Fruit fly (Drosophila melanogaster) whole organism, wandering third instar larva: Measurements from ENCODE around the gene intr.
A peak's percentile ranks its signal among the peaks of the same experiment; 100 is the strongest.

Experiments used
- Abd-B ChIP-seq: fragments of >200 bp; optimal IDR thresholded peaks from 2 replicates; lab custom pipeline; 2017; ENCODE audit warnings: missing biosample characterization, missing genetic modification characterization
- CG32264 ChIP-seq: fragments of 200-800 bp; sonication (Bioruptor generic); optimal IDR thresholded peaks from 2 replicates; lab custom pipeline; 2016; ENCODE audit warnings: missing biosample characterization, missing genetic modification characterization
- CG9705 ChIP-seq: fragments of 200-800 bp; sonication (Bioruptor generic); optimal IDR thresholded peaks from 2 replicates; lab custom pipeline; 2018; ENCODE audit warnings: missing biosample characterization, mild to moderate bottlenecking, missing genetic modification characterization
- Dfd ChIP-seq: fragments of >200 bp; optimal IDR thresholded peaks from 2 replicates; lab custom pipeline; 2017; ENCODE audit warnings: missing biosample characterization, missing genetic modification characterization
- Dif ChIP-seq: fragments of 200-275, 200-300 bp; sonication (Bioruptor generic); optimal IDR thresholded peaks from 2 replicates; lab custom pipeline; 2018; ENCODE audit warnings: missing biosample characterization, missing genetic modification characterization; ENCODE audit not compliant: partially characterized antibody
- GATAd ChIP-seq: sonication (Bioruptor generic); optimal IDR thresholded peaks from 2 replicates; lab custom pipeline; 2016; ENCODE audit warnings: missing biosample characterization, missing genetic modification characterization
- HLH106 ChIP-seq: fragments of 200-800 bp; optimal IDR thresholded peaks from 3 replicates; lab custom pipeline; 2019; ENCODE audit warnings: missing biosample characterization, mild to moderate bottlenecking, missing genetic modification characterization, moderate library complexity
- Hnf4 ChIP-seq: fragments of 200-800 bp; sonication (Bioruptor generic); optimal IDR thresholded peaks from 2 replicates; lab custom pipeline; 2016; ENCODE audit warnings: missing biosample characterization, mild to moderate bottlenecking, missing genetic modification characterization
- Hr78 ChIP-seq: fragments of >200 bp; optimal IDR thresholded peaks from 2 replicates; lab custom pipeline; 2017; ENCODE audit warnings: missing biosample characterization, missing genetic modification characterization
- Hr83 ChIP-seq: fragments of 200-300 bp; sonication (Bioruptor generic); optimal IDR thresholded peaks from 2 replicates; lab custom pipeline; 2016; ENCODE audit warnings: missing biosample characterization, mild to moderate bottlenecking, missing genetic modification characterization, moderate library complexity; ENCODE audit not compliant: poor library complexity, severe bottlenecking
- Jra ChIP-seq: sonication (Bioruptor generic); optimal IDR thresholded peaks from 2 replicates; lab custom pipeline; 2016; ENCODE audit warnings: missing biosample characterization, missing genetic modification characterization
- Mio ChIP-seq: sonication (Bioruptor generic); optimal IDR thresholded peaks from 2 replicates; lab custom pipeline; 2016; ENCODE audit warnings: missing biosample characterization, missing genetic modification characterization
- Myc ChIP-seq: fragments of >200 bp; optimal IDR thresholded peaks from 2 replicates; lab custom pipeline; 2017
- N ChIP-seq: fragments of >200 bp; optimal IDR thresholded peaks from 2 replicates; lab custom pipeline; 2018; ENCODE audit warnings: missing biosample characterization, missing external identifiers, missing genetic modification characterization
- OdsH ChIP-seq: fragments of 200-800 bp; sonication (Bioruptor generic); optimal IDR thresholded peaks from 2 replicates; lab custom pipeline; 2016; ENCODE audit warnings: missing biosample characterization, mild to moderate bottlenecking, missing genetic modification characterization
- Rel ChIP-seq, 2 experiments: fragments of 200-800 bp; sonication (Bioruptor generic) in 1 of 2; optimal IDR thresholded peaks; 2 replicates in 1 of 2; 3 replicates in 1 of 2; lab custom pipeline; 2016 to 2019; ENCODE audit warnings: mild to moderate bottlenecking in 2 of 2, missing biosample characterization in 2 of 2, missing genetic modification characterization in 2 of 2, moderate library complexity in 1 of 2
- Sp1 ChIP-seq: fragments of 200-800 bp; sonication (Bioruptor generic); optimal IDR thresholded peaks from 3 replicates; lab custom pipeline; 2019; ENCODE audit warnings: missing biosample characterization, mild to moderate bottlenecking, missing genetic modification characterization, moderate library complexity
- Vsx2 ChIP-seq: fragments of 200-300, 225-300 bp; sonication (Bioruptor generic); optimal IDR thresholded peaks from 2 replicates; lab custom pipeline; 2018; ENCODE audit warnings: missing biosample characterization, missing genetic modification characterization; ENCODE audit not compliant: partially characterized antibody
- br ChIP-seq: fragments of 200-800 bp; sonication (Bioruptor generic); optimal IDR thresholded peaks from 2 replicates; lab custom pipeline; 2016; ENCODE audit warnings: missing biosample characterization, missing genetic modification characterization
- brk ChIP-seq: fragments of 200-800 bp; sonication (Bioruptor generic); optimal IDR thresholded peaks from 2 replicates; lab custom pipeline; 2016; ENCODE audit warnings: missing biosample characterization, mild to moderate bottlenecking, missing genetic modification characterization
- dl ChIP-seq, 2 experiments: fragments of 175-275, 200-275 bp in 1 of 2; fragments of 200-275 bp in 1 of 2; sonication (Bioruptor generic); optimal IDR thresholded peaks; lab custom pipeline; 2018; ENCODE audit warnings: mild to moderate bottlenecking in 2 of 2, missing biosample characterization in 2 of 2, missing genetic modification characterization in 2 of 2, moderate library complexity in 2 of 2; ENCODE audit not compliant: partially characterized antibody in 2 of 2, insufficient read depth in 1 of 2
- dmrt93B ChIP-seq: fragments of 200-800 bp; sonication (Bioruptor generic); optimal IDR thresholded peaks from 2 replicates; lab custom pipeline; 2018; ENCODE audit warnings: missing biosample characterization, mild to moderate bottlenecking, missing genetic modification characterization
- dsf ChIP-seq: sonication (Bioruptor generic); optimal IDR thresholded peaks from 2 replicates; lab custom pipeline; 2016; ENCODE audit warnings: missing biosample characterization, missing genetic modification characterization, borderline replicate concordance
- ey ChIP-seq: fragments of 200-800 bp; sonication (Bioruptor generic); optimal IDR thresholded peaks from 2 replicates; lab custom pipeline; 2016; ENCODE audit warnings: missing biosample characterization, missing genetic modification characterization
- foxo ChIP-seq, 2 experiments: fragments of 200-800 bp; sonication (Bioruptor generic); optimal IDR thresholded peaks; 2 replicates in 1 of 2; 3 replicates in 1 of 2; lab custom pipeline; 2016 to 2017; ENCODE audit warnings: missing biosample characterization in 2 of 2, missing genetic modification characterization in 2 of 2
- fru ChIP-seq: fragments of 200-800 bp; sonication (Bioruptor generic); optimal IDR thresholded peaks from 3 replicates; lab custom pipeline; 2016; ENCODE audit warnings: missing biosample characterization, mild to moderate bottlenecking, missing genetic modification characterization
- h ChIP-seq: fragments of 200-800 bp; sonication (Bioruptor generic); optimal IDR thresholded peaks from 3 replicates; lab custom pipeline; 2016; ENCODE audit warnings: missing biosample characterization, mild to moderate bottlenecking, missing genetic modification characterization
- jim ChIP-seq: fragments of 175-275, 200-325 bp; sonication (Bioruptor generic); optimal IDR thresholded peaks from 2 replicates; lab custom pipeline; 2016; ENCODE audit warnings: missing biosample characterization, mild to moderate bottlenecking, missing genetic modification characterization
- lola ChIP-seq: fragments of >200 bp; optimal IDR thresholded peaks from 2 replicates; lab custom pipeline; 2017; ENCODE audit warnings: missing biosample characterization, missing genetic modification characterization
- psq ChIP-seq: fragments of 200-800 bp; sonication (Bioruptor generic); optimal IDR thresholded peaks from 3 replicates; lab custom pipeline; 2017; ENCODE audit warnings: missing biosample characterization, mild to moderate bottlenecking, missing genetic modification characterization, moderate library complexity
- rgr ChIP-seq: fragments of 200-800 bp; sonication (Bioruptor generic); optimal IDR thresholded peaks from 3 replicates; lab custom pipeline; 2016; ENCODE audit warnings: missing biosample characterization, mild to moderate bottlenecking, missing genetic modification characterization
- sage ChIP-seq: fragments of 200-800 bp; sonication (Bioruptor generic); optimal IDR thresholded peaks from 2 replicates; lab custom pipeline; 2016; ENCODE audit warnings: missing biosample characterization, mild to moderate bottlenecking, missing genetic modification characterization
- sv ChIP-seq: fragments of 200-800 bp; sonication (Bioruptor generic); optimal IDR thresholded peaks from 3 replicates; lab custom pipeline; 2016; ENCODE audit warnings: missing biosample characterization, missing genetic modification characterization
- tai ChIP-seq: sonication (Bioruptor generic); optimal IDR thresholded peaks from 2 replicates; lab custom pipeline; 2016; ENCODE audit warnings: missing biosample characterization, missing genetic modification characterization
- usp ChIP-seq: fragments of >200 bp; optimal IDR thresholded peaks from 2 replicates; lab custom pipeline; 2017; ENCODE audit warnings: missing biosample characterization, missing genetic modification characterization
- woc ChIP-seq: sonication (Bioruptor generic); optimal IDR thresholded peaks from 2 replicates; lab custom pipeline; 2016; ENCODE audit warnings: missing biosample characterization, mild to moderate bottlenecking, missing genetic modification characterization

The intr gene

DNA sequence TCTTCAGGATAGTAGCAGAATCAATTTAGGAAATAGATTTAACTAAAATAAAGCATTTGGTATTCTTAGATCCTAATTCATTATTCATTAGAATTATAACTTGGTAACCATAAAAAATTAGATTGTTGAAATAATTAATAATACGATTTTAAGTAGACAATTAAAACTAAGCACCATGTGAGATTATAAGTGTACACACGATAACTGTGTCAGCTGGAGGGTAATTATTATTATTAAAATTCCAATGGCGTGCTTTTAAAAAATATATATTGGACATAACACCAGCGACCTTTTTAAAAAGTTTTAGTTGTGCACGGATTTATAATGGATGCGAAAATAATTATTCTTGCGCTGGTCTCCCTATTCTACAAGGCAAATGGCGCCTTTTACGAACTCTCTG lies 16.1 kb downstream of the intr start, which contains the start of gene CheB98a:
TSS of gene CheB98a (plus strand) at position 301 of the 400 bp plus-strand sequence.
- TF ChIP-seq sage (no peak), Hr83 (GFP tag; lab: Kevin White, UChicago) (no peak), Myc (lab: Kevin White, UChicago) (no peak), Dfd (GFP tag; lab: Kevin White, UChicago) (no peak), sv (no peak), brk (no peak), OdsH (GFP tag; lab: Kevin White, UChicago) (no peak), fru (GFP tag; lab: Kevin White, UChicago) (no peak), dmrt93B (no peak), lola (GFP tag; lab: Kevin White, UChicago) (no peak)

DNA sequence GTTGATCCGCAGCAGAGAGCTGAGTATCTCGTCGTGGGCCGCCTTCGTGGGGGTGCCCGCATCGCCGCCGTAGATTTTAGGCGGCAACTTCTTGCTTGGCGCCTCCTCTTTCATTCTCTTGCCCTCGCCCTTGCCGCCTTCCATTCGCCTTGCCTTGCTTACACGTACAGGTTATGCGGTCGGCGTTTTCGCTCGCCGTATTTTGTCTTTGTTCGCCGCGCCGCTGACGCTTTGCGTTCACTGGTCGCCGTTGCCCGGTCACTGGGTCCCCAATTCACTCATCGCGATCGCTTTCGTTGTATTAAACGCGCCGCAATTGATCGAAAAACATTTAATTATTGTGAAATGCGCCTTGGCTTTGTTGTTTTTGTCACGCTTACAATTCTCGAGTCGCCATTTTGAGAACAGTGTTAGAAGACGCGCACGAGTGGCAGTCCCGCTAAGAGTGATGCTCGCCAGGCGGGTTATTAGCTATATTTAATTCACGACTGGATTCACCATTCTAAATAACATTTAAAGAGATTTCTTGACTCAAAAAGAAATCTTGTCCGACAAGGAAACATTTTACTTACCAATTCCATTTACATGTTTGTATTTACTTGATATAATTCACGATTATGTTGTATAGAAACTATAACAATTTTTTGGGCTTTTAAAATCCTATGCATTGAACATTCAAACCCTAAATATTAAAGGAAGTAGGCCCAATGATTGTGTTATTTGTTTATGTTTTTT lies 20.8 kb downstream of the intr start, which contains the start of gene wdn:
TSS of gene wdn (minus strand) at position 396 of the 735 bp plus-strand sequence.
- TF ChIP-seq woc (GFP tag; lab: Kevin White, UChicago) (peak; percentile 43), Hnf4 (GFP tag; lab: Kevin White, UChicago) (no peak), OdsH (GFP tag; lab: Kevin White, UChicago) (no peak), dmrt93B (no peak), Myc (lab: Kevin White, UChicago) (peak; percentile 95), HLH106 (tag; lab: Kevin White, UChicago) (peak; percentile 6)

DNA sequence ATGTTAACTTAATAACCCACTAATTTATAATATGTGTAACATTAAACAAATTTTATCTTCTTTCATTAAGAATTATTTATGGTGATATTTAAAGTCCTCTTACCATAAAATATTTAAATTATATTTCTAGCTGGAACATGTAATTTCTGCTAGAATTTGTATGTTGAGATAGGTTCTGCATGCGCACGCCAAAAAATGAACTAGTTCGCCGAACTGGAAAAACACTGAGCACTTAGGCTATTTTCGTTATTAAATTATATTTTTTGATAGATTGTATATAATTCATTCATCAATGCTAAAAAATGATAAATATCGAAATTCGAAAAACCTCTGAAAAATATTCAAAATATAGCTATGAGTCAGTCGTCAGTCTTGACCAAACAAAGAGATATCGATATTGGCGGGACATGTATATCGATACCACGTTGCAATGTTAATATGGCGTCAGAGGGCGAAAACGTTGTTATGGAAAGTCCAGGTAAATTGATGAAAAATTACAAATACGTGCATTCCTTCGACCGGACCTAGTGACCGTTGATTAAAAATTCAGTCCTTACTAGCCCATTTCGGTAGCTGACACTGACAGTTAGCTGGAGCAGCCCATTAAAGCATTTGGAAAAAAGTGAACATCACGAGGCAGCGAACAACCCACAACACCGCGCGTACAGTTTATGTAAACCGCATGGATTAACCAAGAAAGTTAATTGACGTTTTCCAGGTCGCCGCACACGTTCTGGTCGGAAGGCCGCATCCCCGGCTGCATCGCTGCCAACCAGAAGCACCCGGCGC lies 21.5 kb downstream of the intr start, which contains the start of gene Prp39:
TSS of gene Prp39 (plus strand) at position 426 of the 789 bp plus-strand sequence.
- TF ChIP-seq sage, result no peak
- peak; percentile 62 for TF ChIP-seq h (GFP tag; lab: Kevin White, UChicago)
- no peak for TF ChIP-seq lola (GFP tag; lab: Kevin White, UChicago)
- TF ChIP-seq Hnf4 (GFP tag; lab: Kevin White, UChicago), result no peak
- no peak for TF ChIP-seq Hr78
- no peak for TF ChIP-seq Mio (GFP tag; lab: Kevin White, UChicago)
- peak; percentile 44 for TF ChIP-seq woc (GFP tag; lab: Kevin White, UChicago)
- TF ChIP-seq Dfd (GFP tag; lab: Kevin White, UChicago), result no peak
- TF ChIP-seq CG9705 (GFP tag; lab: Kevin White, UChicago), result no peak
- no peak for TF ChIP-seq Dif
- peak; percentile 14 for TF ChIP-seq HLH106 (tag; lab: Kevin White, UChicago)
- TF ChIP-seq dsf (GFP tag; lab: Kevin White, UChicago), result no peak
- peak; percentile 29 for TF ChIP-seq Hr83 (GFP tag; lab: Kevin White, UChicago)
- TF ChIP-seq fru (GFP tag; lab: Kevin White, UChicago), result no peak
- no peak for TF ChIP-seq ey (GFP tag; lab: Kevin White, UChicago)
- peak; percentile 54 for TF ChIP-seq rgr (GFP tag; lab: Kevin White, UChicago)
- no peak for TF ChIP-seq jim (GFP tag; lab: Kevin White, UChicago)
- no peak for TF ChIP-seq Rel (GFP tag; optimal IDR thresholded peaks at IDR 0.05; lab: Kevin White, UChicago)
- TF ChIP-seq Rel (tag; optimal IDR thresholded peaks at IDR 0.05; lab: Kevin White, UChicago), result peak; percentile 12
- TF ChIP-seq tai (GFP tag; lab: Kevin White, UChicago), result no peak
- no peak for TF ChIP-seq Sp1
- TF ChIP-seq, all 38 proteins: peak for 6

dm6 chr3R:28819555-28820305 lies 29.4 kb downstream of the intr start, which contains the start of the genes CG1523 and CG1647:
CG1523 (minus strand) TSS chr3R:28819668.
CG1647 (plus strand) TSS chr3R:28820221.
- no peak for TF ChIP-seq lola (GFP tag; lab: Kevin White, UChicago)
- TF ChIP-seq Abd-B (GFP tag; lab: Kevin White, UChicago), result no peak
- TF ChIP-seq GATAd (GFP tag; lab: Kevin White, UChicago), result no peak
- no peak for TF ChIP-seq Jra
- TF ChIP-seq HLH106 (tag; lab: Kevin White, UChicago), result peak; percentile 81
- no peak for TF ChIP-seq CG32264 (GFP tag; lab: Kevin White, UChicago)
- no peak for TF ChIP-seq br
- no peak for TF ChIP-seq dmrt93B
- no peak for TF ChIP-seq jim (GFP tag; lab: Kevin White, UChicago)
- no peak for TF ChIP-seq sage
- no peak for TF ChIP-seq Hnf4 (GFP tag; lab: Kevin White, UChicago)
- no peak for TF ChIP-seq Myc (lab: Kevin White, UChicago)
- no peak for TF ChIP-seq tai (GFP tag; lab: Kevin White, UChicago)
- TF ChIP-seq Dif, result no peak
- peak; percentile 48 for TF ChIP-seq Hr83 (GFP tag; lab: Kevin White, UChicago)
- no peak for TF ChIP-seq dl (GFP tag; optimal IDR thresholded peaks at IDR 0.05; lab: Kevin White, UChicago; ENCODE audit: insufficient read depth in 1 of 2, partially characterized antibody in 2 of 2)
- TF ChIP-seq Rel (GFP tag; optimal IDR thresholded peaks at IDR 0.05; lab: Kevin White, UChicago), result no peak
- TF ChIP-seq Rel (tag; optimal IDR thresholded peaks at IDR 0.05; lab: Kevin White, UChicago), result peak; percentile 60
- no peak for TF ChIP-seq usp (GFP tag; lab: Kevin White, UChicago)
- TF ChIP-seq Vsx2 (GFP tag; lab: Kevin White, UChicago), result no peak
- TF ChIP-seq CG9705 (GFP tag; lab: Kevin White, UChicago), result peak; percentile 69
- TF ChIP-seq foxo (GFP tag; optimal IDR thresholded peaks at IDR 0.05; lab: Kevin White, UChicago), result peak in 1 of 2 experiments; percentile 76
- TF ChIP-seq psq (GFP tag; lab: Kevin White, UChicago), result peak; percentile 55
- no peak for TF ChIP-seq N (GFP tag; lab: Kevin White, UChicago)
